Fruit fly (Drosophila melanogaster) whole organism, embryonic: ENCODE data around the gene CG34288.

Experiments used
- Atf-2 ChIP-seq: fragments of 200-800 bp; sonication (Bioruptor generic); optimal IDR thresholded peaks from 2 replicates; lab custom pipeline; 2016; ENCODE audit warnings: missing biosample characterization, missing genetic modification characterization
- CG1024 ChIP-seq: fragments of 200-800 bp; sonication (Bioruptor generic); IDR thresholded peaks from 2 replicates; pipeline ENCODE4 v1.3.6; 2022; ENCODE audit warnings: missing biosample characterization, missing genetic modification characterization
- CG10267 ChIP-seq: fragments of 200-800 bp; sonication (Bioruptor generic); optimal IDR thresholded peaks from 2 replicates; lab custom pipeline; 2018; ENCODE audit warnings: missing biosample characterization, mild to moderate bottlenecking, missing genetic modification characterization, moderate library complexity
- CG10274 ChIP-seq: fragments of 200-800 bp; sonication (Bioruptor generic); optimal IDR thresholded peaks from 3 replicates; lab custom pipeline; 2017; ENCODE audit warnings: missing biosample characterization, mild to moderate bottlenecking, missing genetic modification characterization
- CG10543 ChIP-seq: fragments of 200-800 bp; sonication (Bioruptor generic); optimal IDR thresholded peaks from 3 replicates; lab custom pipeline; 2017; ENCODE audit warnings: missing biosample characterization, mild to moderate bottlenecking, missing genetic modification characterization, moderate library complexity
- CG10979 ChIP-seq: fragments of 200-800 bp; sonication (Bioruptor generic); optimal IDR thresholded peaks from 2 replicates; lab custom pipeline; 2018; ENCODE audit warnings: missing biosample characterization, mild to moderate bottlenecking, missing genetic modification characterization, moderate library complexity
- CG11085 ChIP-seq: fragments of 200-800 bp; sonication (Bioruptor generic); IDR thresholded peaks from 2 replicates; pipeline ENCODE4 v1.3.6; 2022; ENCODE audit warnings: missing biosample characterization, missing genetic modification characterization
- CG12769 ChIP-seq: fragments of 200-800 bp; sonication (Bioruptor generic); optimal IDR thresholded peaks from 2 replicates; lab custom pipeline; 2019; ENCODE audit warnings: missing biosample characterization, mild to moderate bottlenecking, missing genetic modification characterization, moderate library complexity
- CG13624 ChIP-seq: fragments of 200-800 bp; sonication (Bioruptor generic); optimal IDR thresholded peaks from 2 replicates; lab custom pipeline; 2016; ENCODE audit warnings: missing biosample characterization, missing genetic modification characterization
- CG14441 ChIP-seq: fragments of 200-800 bp; sonication (Bioruptor generic); IDR thresholded peaks from 2 replicates; pipeline ENCODE4 v1.3.6; 2022; ENCODE audit warnings: missing biosample characterization, missing genetic modification characterization
- CG1529 ChIP-seq: fragments of 200-800 bp; sonication (Bioruptor generic); optimal IDR thresholded peaks from 3 replicates; lab custom pipeline; 2018; ENCODE audit warnings: missing biosample characterization, missing genetic modification characterization
- CG15514 ChIP-seq: fragments of 200-800 bp; sonication (Bioruptor generic); optimal IDR thresholded peaks from 3 replicates; lab custom pipeline; 2017; ENCODE audit warnings: missing biosample characterization, missing genetic modification characterization, mild to moderate bottlenecking, moderate library complexity, missing genetic modification reagents
- CG18619 ChIP-seq: fragments of 200-800 bp; sonication (Bioruptor generic); optimal IDR thresholded peaks from 3 replicates; lab custom pipeline; 2017; ENCODE audit warnings: missing biosample characterization, mild to moderate bottlenecking, missing genetic modification characterization
- CG32532 ChIP-seq: fragments of 200-800 bp; sonication (Bioruptor generic); IDR thresholded peaks from 2 replicates; pipeline ENCODE4 v1.3.6; 2022; ENCODE audit warnings: missing biosample characterization, missing genetic modification characterization
- CG33557 ChIP-seq: fragments of 200-800 bp; sonication (Bioruptor generic); optimal IDR thresholded peaks from 2 replicates; lab custom pipeline; 2019; ENCODE audit warnings: missing biosample characterization, mild to moderate bottlenecking, missing genetic modification characterization, moderate library complexity
- CG3726 ChIP-seq: fragments of 200-800 bp; sonication (Bioruptor generic); IDR thresholded peaks from 3 replicates; pipeline ENCODE4, ENCODE4 v1.3.6; 2022; ENCODE audit warnings: missing biosample characterization, missing genetic modification characterization
- CG42726 ChIP-seq: fragments of 200-800 bp; sonication (Bioruptor generic); IDR thresholded peaks from 2 replicates; pipeline ENCODE4 v1.3.6; 2022; ENCODE audit warnings: missing biosample characterization, missing genetic modification characterization; ENCODE audit not compliant: partially characterized antibody
- CG5953 ChIP-seq: fragments of 200-800 bp; sonication (Bioruptor generic); IDR thresholded peaks from 2 replicates; pipeline ENCODE4 v1.3.6; 2022; ENCODE audit warnings: missing biosample characterization, missing genetic modification characterization
- CG6791 ChIP-seq: fragments of 200-800 bp; sonication (Bioruptor generic); IDR thresholded peaks from 3 replicates; pipeline ENCODE4 v1.3.6; 2022; ENCODE audit warnings: missing biosample characterization, missing genetic modification characterization; ENCODE audit not compliant: partially characterized antibody
- CG7745 ChIP-seq: fragments of 200-800 bp; sonication (Bioruptor generic); optimal IDR thresholded peaks from 2 replicates; lab custom pipeline; 2018; ENCODE audit warnings: missing biosample characterization, mild to moderate bottlenecking, missing genetic modification characterization, moderate library complexity
- CG7987 ChIP-seq: fragments of 200-800 bp; sonication (Bioruptor generic); optimal IDR thresholded peaks from 2 replicates; lab custom pipeline; 2018; ENCODE audit warnings: missing biosample characterization, mild to moderate bottlenecking, missing genetic modification characterization, moderate library complexity
- CG9215 ChIP-seq: fragments of 200-800 bp; sonication (Bioruptor generic); IDR thresholded peaks from 2 replicates; pipeline ENCODE4 v1.3.6; 2022; ENCODE audit warnings: missing biosample characterization, missing genetic modification characterization
- D19A ChIP-seq: fragments of 200-800 bp; optimal IDR thresholded peaks from 3 replicates; lab custom pipeline; 2019; ENCODE audit warnings: missing biosample characterization, mild to moderate bottlenecking, missing genetic modification characterization, moderate library complexity
- Ets65A ChIP-seq: fragments of 200-800 bp; sonication (Bioruptor generic); peaks from one replicate; lab custom pipeline; 2016; ENCODE audit warnings: missing biosample characterization, missing genetic modification characterization
- Ets97D ChIP-seq: fragments of 200-800 bp; sonication (Bioruptor generic); optimal IDR thresholded peaks from 3 replicates; lab custom pipeline; 2016; ENCODE audit warnings: missing biosample characterization, missing genetic modification characterization
- Gug ChIP-seq: fragments of 200-800 bp; sonication (Bioruptor generic); IDR thresholded peaks from 4 replicates; pipeline ENCODE4 v1.3.6; 2022; ENCODE audit warnings: missing biosample characterization, missing genetic modification characterization
- HLH3B ChIP-seq: fragments of 200-800 bp; sonication (Bioruptor generic); IDR thresholded peaks from 2 replicates; pipeline ENCODE4 v1.3.6; 2022; ENCODE audit warnings: missing biosample characterization, missing genetic modification characterization
- HmgZ ChIP-seq: fragments of 200-800 bp; sonication (Bioruptor generic); optimal IDR thresholded peaks from 2 replicates; lab custom pipeline; 2018; ENCODE audit warnings: missing biosample characterization, mild to moderate bottlenecking, missing genetic modification characterization
- Hr3 ChIP-seq: fragments of 200-800 bp; sonication (Bioruptor generic); optimal IDR thresholded peaks from 3 replicates; lab custom pipeline; 2016; ENCODE audit warnings: missing biosample characterization, missing genetic modification characterization
- Lpt ChIP-seq: fragments of >200 bp; optimal IDR thresholded peaks from 2 replicates; lab custom pipeline; 2018; ENCODE audit warnings: missing biosample characterization, missing genetic modification characterization
- Oli ChIP-seq: fragments of 200-800 bp; sonication (Bioruptor generic); optimal IDR thresholded peaks from 2 replicates; lab custom pipeline; 2018; ENCODE audit warnings: missing biosample characterization, mild to moderate bottlenecking, missing genetic modification characterization, moderate library complexity
- Opbp ChIP-seq: fragments of 200-800 bp; sonication (Bioruptor generic); IDR thresholded peaks from 3 replicates; pipeline ENCODE4 v1.3.6; 2022; ENCODE audit warnings: missing biosample characterization, missing genetic modification characterization; ENCODE audit not compliant: partially characterized antibody
- Pdp1 ChIP-seq, 2 experiments: fragments of 200-800 bp; sonication (Bioruptor generic); optimal IDR thresholded peaks; 3 replicates each; lab custom pipeline; 2016; ENCODE audit warnings: missing biosample characterization in 2 of 2, missing genetic modification characterization in 2 of 2, mild to moderate bottlenecking in 1 of 2, moderate library complexity in 1 of 2
- Ravus ChIP-seq: fragments of 200-800 bp; sonication (Bioruptor generic); IDR thresholded peaks from 2 replicates; pipeline ENCODE4 v1.3.6; 2022; ENCODE audit warnings: missing biosample characterization, missing genetic modification characterization
- cato ChIP-seq: fragments of 200-800 bp; sonication (Bioruptor generic); optimal IDR thresholded peaks from 2 replicates; lab custom pipeline; 2016; ENCODE audit warnings: missing biosample characterization, missing genetic modification characterization, borderline replicate concordance
- cwo ChIP-seq: fragments of 200-800 bp; sonication (Bioruptor generic); optimal IDR thresholded peaks from 3 replicates; lab custom pipeline; 2017; ENCODE audit warnings: missing biosample characterization, missing genetic modification characterization, mild to moderate bottlenecking, moderate library complexity, missing genetic modification reagents
- fu2 ChIP-seq: fragments of 200-800 bp; sonication (Bioruptor generic); optimal IDR thresholded peaks from 2 replicates; lab custom pipeline; 2016; ENCODE audit warnings: missing biosample characterization, missing genetic modification characterization
- gcm2 ChIP-seq: fragments of 200-800 bp; sonication (Bioruptor generic); optimal IDR thresholded peaks from 2 replicates; lab custom pipeline; 2016; ENCODE audit warnings: missing biosample characterization, missing genetic modification characterization
- hbn ChIP-seq: fragments of 200-800 bp; sonication (Bioruptor generic); IDR thresholded peaks from 2 replicates; pipeline ENCODE4 v1.3.6; 2022; ENCODE audit warnings: missing biosample characterization, missing genetic modification characterization; ENCODE audit not compliant: partially characterized antibody
- ind ChIP-seq: fragments of 200-800 bp; sonication (Bioruptor generic); optimal IDR thresholded peaks from 3 replicates; lab custom pipeline; 2016; ENCODE audit warnings: missing biosample characterization, missing genetic modification characterization
- kay ChIP-seq: fragments of 200-800 bp; sonication (Bioruptor generic); optimal IDR thresholded peaks from 2 replicates; lab custom pipeline; 2016; ENCODE audit warnings: missing biosample characterization, missing genetic modification characterization
- lola ChIP-seq, 3 experiments: fragments of >200 bp in 2 of 3; fragments of 200-800 bp in 1 of 3; sonication (Bioruptor generic) in 1 of 3; optimal IDR thresholded peaks; 2 replicates each; lab custom pipeline; 2017 to 2019; ENCODE audit warnings: missing biosample characterization in 3 of 3, missing genetic modification characterization in 3 of 3, mild to moderate bottlenecking in 1 of 3, moderate library complexity in 1 of 3
- oc ChIP-seq: fragments of 200-800 bp; sonication (Bioruptor generic); optimal IDR thresholded peaks from 2 replicates; lab custom pipeline; 2018; ENCODE audit warnings: missing biosample characterization, mild to moderate bottlenecking, missing genetic modification characterization, moderate library complexity
- onecut ChIP-seq: fragments of 200-800 bp; sonication (Bioruptor generic); IDR thresholded peaks from 2 replicates; pipeline ENCODE4 v1.3.6; 2022; ENCODE audit warnings: missing biosample characterization, missing genetic modification characterization
- pho ChIP-seq: fragments of 200-800 bp; sonication (Bioruptor generic); optimal IDR thresholded peaks from 2 replicates; lab custom pipeline; 2016; ENCODE audit warnings: missing biosample characterization, missing genetic modification characterization
- run ChIP-seq: fragments of 200-800 bp; sonication (Bioruptor generic); optimal IDR thresholded peaks from 3 replicates; lab custom pipeline; 2018; ENCODE audit warnings: missing biosample characterization, mild to moderate bottlenecking, missing genetic modification characterization
- seq ChIP-seq: fragments of 200-800 bp; sonication (Bioruptor generic); IDR thresholded peaks from 2 replicates; pipeline ENCODE4 v1.3.6; 2022; ENCODE audit warnings: missing biosample characterization, missing genetic modification characterization
- tio ChIP-seq: fragments of 200-800 bp; sonication (Bioruptor generic); optimal IDR thresholded peaks from 2 replicates; lab custom pipeline; 2017; ENCODE audit warnings: missing biosample characterization, missing genetic modification characterization, inconsistent platforms
- tll ChIP-seq, 2 experiments: fragments of 200-800 bp in 1 of 2; fragments of >200 bp in 1 of 2; sonication (Bioruptor generic) in 1 of 2; optimal IDR thresholded peaks; 2 replicates each; lab custom pipeline; 2017 to 2019; ENCODE audit warnings: missing biosample characterization in 2 of 2, missing genetic modification characterization in 2 of 2, mild to moderate bottlenecking in 1 of 2, moderate library complexity in 1 of 2
- trh ChIP-seq: fragments of 200-800 bp; sonication (Bioruptor generic); optimal IDR thresholded peaks from 2 replicates; lab custom pipeline; 2016; ENCODE audit warnings: missing biosample characterization, missing genetic modification characterization

CG34288 gene

DNA sequence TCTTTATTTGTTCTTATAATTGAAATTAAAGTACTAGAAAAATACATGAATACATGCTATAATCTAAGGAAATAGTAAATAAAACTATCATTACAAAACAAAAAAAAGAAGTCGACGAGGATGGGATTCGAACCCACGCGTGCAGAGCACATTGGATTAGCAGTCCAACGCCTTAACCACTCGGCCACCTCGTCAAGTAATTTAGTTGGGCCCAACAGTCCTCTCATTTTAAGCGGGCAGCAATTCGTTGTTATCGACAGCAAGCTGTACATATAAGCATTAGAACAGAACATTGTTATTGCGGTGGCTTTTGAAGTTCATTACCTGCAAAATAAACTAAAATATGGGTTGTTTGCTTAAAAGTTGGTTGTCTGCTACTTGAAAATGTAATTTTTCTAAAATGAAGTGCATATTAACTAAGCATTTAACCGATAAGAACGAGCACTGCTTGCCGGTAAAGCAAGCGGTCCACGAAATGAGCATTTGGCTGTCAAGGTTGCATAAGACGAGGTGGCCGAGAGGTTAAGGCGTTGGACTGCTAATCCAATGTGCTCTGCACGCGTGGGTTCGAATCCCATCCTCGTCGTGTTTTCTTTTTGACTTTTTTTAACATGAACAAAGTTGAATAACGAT lies 49.9 kb downstream of the CG34288 start (continued):
- TF ChIP-seq lola (GFP tag; optimal IDR thresholded peaks at IDR 0.05; lab: Kevin White, UChicago) (no peak), Opbp (GFP tag; lab: Robert Waterston, UW) (peak; percentile 92), hbn (GFP tag; lab: Robert Waterston, UW) (no peak), CG10979 (tag; lab: Kevin White, UChicago) (no peak), CG13624 (GFP tag; lab: Kevin White, UChicago) (no peak), CG1529 (GFP tag; lab: Kevin White, UChicago) (no peak), D19A (no peak), oc (tag; lab: Kevin White, UChicago) (no peak), CG10543 (GFP tag; lab: Kevin White, UChicago) (no peak), CG18619 (GFP tag; lab: Kevin White, UChicago) (no peak), Hr3 (no peak), CG12769 (tag; lab: Kevin White, UChicago) (no peak), Atf-2 (no peak), trh (GFP tag; lab: Kevin White, UChicago) (no peak), HLH3B (GFP tag; lab: Robert Waterston, UW) (no peak), ind (GFP tag; lab: Kevin White, UChicago) (no peak), CG32532 (GFP tag; lab: Robert Waterston, UW) (no peak), CG6791 (GFP tag; lab: Robert Waterston, UW) (peak; percentile 94), HmgZ (tag; lab: Kevin White, UChicago) (peak; percentile 37), CG42726 (GFP tag; lab: Robert Waterston, UW) (peak; percentile 96), cato (GFP tag; lab: Kevin White, UChicago) (no peak), Ets65A (GFP tag; lab: Kevin White, UChicago) (no peak), CG9215 (no peak), Pdp1 (GFP tag; optimal IDR thresholded peaks at IDR 0.05; lab: Kevin White, UChicago) (peak in 1 of 2 experiments; percentile 99), fu2 (GFP tag; lab: Kevin White, UChicago) (no peak), kay (GFP tag; lab: Kevin White, UChicago) (no peak), cwo (GFP tag; lab: Kevin White, UChicago) (no peak), CG7987 (GFP tag; lab: Kevin White, UChicago) (no peak), CG10274 (GFP tag; lab: Kevin White, UChicago) (no peak), CG1024 (GFP tag; lab: Robert Waterston, UW) (no peak), tio (GFP tag; lab: Kevin White, UChicago) (no peak), Lpt (GFP tag; lab: Kevin White, UChicago) (no peak), seq (GFP tag; lab: Robert Waterston, UW) (no peak), CG5953 (no peak), Ets97D (GFP tag; lab: Kevin White, UChicago) (no peak), CG7745 (tag; lab: Kevin White, UChicago) (no peak), CG15514 (GFP tag; lab: Kevin White, UChicago) (no peak), onecut (GFP tag; lab: Robert Waterston, UW) (no peak), Oli (no peak), CG33557 (peak; percentile 1), CG11085 (no peak), pho (GFP tag; lab: Kevin White, UChicago) (no peak), run (tag; lab: Kevin White, UChicago) (no peak), CG14441 (GFP tag; lab: Robert Waterston, UW) (no peak), CG3726 (GFP tag; lab: Robert Waterston, UW) (no peak), Gug (no peak), CG10267 (tag; lab: Kevin White, UChicago) (no peak), Ravus (GFP tag; lab: Robert Waterston, UW) (no peak), gcm2 (GFP tag; lab: Kevin White, UChicago) (no peak), tll (GFP tag; optimal IDR thresholded peaks at IDR 0.05; lab: Kevin White, UChicago) (no peak)
